Worm (Caenorhabditis elegans): ENCODE data around the gene rac-2.

DNA sequence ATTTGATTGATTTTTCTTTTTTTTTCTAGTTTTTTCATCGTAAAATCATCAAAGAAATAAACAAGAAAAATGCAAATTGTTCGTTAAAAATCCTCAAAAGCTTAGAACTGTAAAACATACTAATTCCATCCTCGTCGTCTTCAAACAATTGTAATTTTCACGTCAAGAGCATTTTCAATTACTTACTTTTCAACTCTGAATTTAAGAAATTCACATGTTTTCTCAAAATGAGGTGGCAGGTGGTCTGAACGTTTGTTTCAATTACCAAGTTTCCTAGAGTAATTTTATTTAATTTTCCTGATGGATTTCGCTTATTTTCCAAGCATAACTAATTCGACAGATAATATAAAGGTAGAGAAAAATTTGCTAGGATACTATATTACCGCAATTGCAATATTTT is 15.3 kb downstream of the rac-2 start, which contains the start of gene srz-104:
- TF ChIP-seq ztf-4 (tag; optimal IDR thresholded peaks at IDR 0.05) (no peak), nhr-12 (tag; optimal IDR thresholded peaks at IDR 0.05) (no peak), nhr-77 (tag; optimal IDR thresholded peaks at IDR 0.05) (no peak), pqm-1 (tag; optimal IDR thresholded peaks at IDR 0.05) (no peak), lin-13 (GFP tag; optimal IDR thresholded peaks at IDR 0.05) (no peak), elt-3 (tag; optimal IDR thresholded peaks at IDR 0.05) (no peak), mdl-1 (tag; optimal IDR thresholded peaks at IDR 0.05) (no peak), nhr-11 (tag; optimal IDR thresholded peaks at IDR 0.05) (no peak), fos-1 (tag; optimal IDR thresholded peaks at IDR 0.05) (no peak), zag-1 (tag; optimal IDR thresholded peaks at IDR 0.05) (no peak)
